Worm (Caenorhabditis elegans) whole organism, L1 larva: ENCODE results near the gene R02F2.8.

ENCODE experiments used
- C16A3.4 ChIP-seq: fragments of 150-350 bp; optimal IDR thresholded peaks from 2 replicates; lab custom pipeline; 2014; ENCODE audit warnings: missing biosample characterization, missing genetic modification characterization
- C34B4.2 ChIP-seq: sonication (generic microtip); optimal IDR thresholded peaks from 2 replicates; lab custom pipeline; 2017; ENCODE audit warnings: mild to moderate bottlenecking, missing genetic modification characterization, missing compliant biosample characterization
- aha-1 ChIP-seq: fragments of 150-350 bp; optimal IDR thresholded peaks from 2 replicates; lab custom pipeline; 2014; ENCODE audit warnings: missing biosample characterization, missing genetic modification characterization
- ama-1 ChIP-seq: fragments of 150-350 bp; optimal IDR thresholded peaks from 2 replicates; lab custom pipeline; 2014
- blmp-1 ChIP-seq: fragments of 150-350 bp; optimal IDR thresholded peaks from 2 replicates; lab custom pipeline; 2014; ENCODE audit warnings: missing biosample characterization, missing genetic modification characterization
- ceh-63 ChIP-seq: fragments of 200-800 bp; sonication (Bioruptor generic); optimal IDR thresholded peaks from 2 replicates; lab custom pipeline; 2018; ENCODE audit warnings: mild to moderate bottlenecking, missing genetic modification characterization, missing compliant biosample characterization
- ceh-8 ChIP-seq: fragments of 200-800 bp; sonication (Bioruptor generic); optimal IDR thresholded peaks from 2 replicates; lab custom pipeline; 2018; ENCODE audit warnings: mild to moderate bottlenecking, missing genetic modification characterization, moderate library complexity, missing compliant biosample characterization
- ceh-82 ChIP-seq, 3 experiments: fragments of 150-350 bp in 1 of 3; sonication (generic microtip) in 2 of 3; optimal IDR thresholded peaks; 2 replicates each; lab custom pipeline; 2014 to 2017; ENCODE audit warnings: missing biosample characterization in 3 of 3, missing genetic modification characterization in 3 of 3
- dpl-1 ChIP-seq, 3 experiments: fragments of 150-350 bp in 2 of 3; sonication (generic microtip) in 1 of 3; optimal IDR thresholded peaks; 2 replicates each; lab custom pipeline; 2014 to 2017; ENCODE audit warnings: missing biosample characterization in 3 of 3, missing genetic modification characterization in 3 of 3, missing genetic modification reagents in 3 of 3
- efl-1 ChIP-seq, 4 experiments: fragments of 150-350 bp; optimal IDR thresholded peaks in 3 of 4; peaks in 1 of 4; 1 replicate in 1 of 4; 2 replicates in 3 of 4; lab custom pipeline; 2014; ENCODE audit warnings: missing biosample characterization in 2 of 4, missing genetic modification characterization in 2 of 4, missing genetic modification reagents in 2 of 4
- egl-27 ChIP-seq, 2 experiments: fragments of 150-350 bp in 1 of 2; sonication (generic microtip); optimal IDR thresholded peaks; 3 replicates each; lab custom pipeline; 2017 to 2018; ENCODE audit warnings: missing biosample characterization in 2 of 2, missing genetic modification characterization in 2 of 2, missing genetic modification reagents in 2 of 2
- fkh-8 ChIP-seq: sonication (generic microtip); optimal IDR thresholded peaks from 2 replicates; lab custom pipeline; 2016; ENCODE audit warnings: mild to moderate bottlenecking, missing genetic modification characterization, missing compliant biosample characterization
- fos-1 ChIP-seq: fragments of 150-350 bp; optimal IDR thresholded peaks from 2 replicates; lab custom pipeline; 2014; ENCODE audit warnings: missing biosample characterization, missing genetic modification characterization
- hlh-17 ChIP-seq: fragments of 200-800 bp; sonication (Bioruptor generic); optimal IDR thresholded peaks from 2 replicates; lab custom pipeline; 2018; ENCODE audit warnings: missing genetic modification characterization, mild to moderate bottlenecking, missing compliant biosample characterization, moderate library complexity, borderline replicate concordance
- hlh-4 ChIP-seq: sonication (generic microtip); optimal IDR thresholded peaks from 2 replicates; lab custom pipeline; 2016; ENCODE audit warnings: mild to moderate bottlenecking, missing genetic modification characterization, missing compliant biosample characterization
- hpl-2 ChIP-seq: fragments of 150-350 bp; optimal IDR thresholded peaks from 2 replicates; lab custom pipeline; 2014; ENCODE audit warnings: missing biosample characterization, missing genetic modification reagents, missing genetic modification characterization
- irx-1 ChIP-seq: sonication (generic microtip); optimal IDR thresholded peaks from 2 replicates; lab custom pipeline; 2016; ENCODE audit warnings: missing genetic modification characterization, missing compliant biosample characterization
- isw-1 ChIP-seq: fragments of 200-800 bp; sonication (Bioruptor generic); IDR thresholded peaks from 2 replicates; pipeline ENCODE4 v1.3.6; 2022; ENCODE audit warnings: missing genetic modification characterization, missing compliant biosample characterization
- jun-1 ChIP-seq: fragments of 150-350 bp; optimal IDR thresholded peaks from 2 replicates; lab custom pipeline; 2014; ENCODE audit warnings: missing biosample characterization, missing genetic modification reagents, missing genetic modification characterization
- lin-13 ChIP-seq: fragments of 150-350 bp; optimal IDR thresholded peaks from 2 replicates; lab custom pipeline; 2014; ENCODE audit warnings: missing biosample characterization, missing genetic modification reagents, missing genetic modification characterization
- lin-15B ChIP-seq: fragments of 150-350 bp; sonication (generic microtip); optimal IDR thresholded peaks from 3 replicates; lab custom pipeline; 2014; ENCODE audit warnings: missing biosample characterization, missing genetic modification characterization
- mef-2 ChIP-seq: fragments of 150-350 bp; optimal IDR thresholded peaks from 2 replicates; lab custom pipeline; 2014; ENCODE audit warnings: missing biosample characterization, missing genetic modification characterization
- nhr-11 ChIP-seq: fragments of 150-350 bp; optimal IDR thresholded peaks from 2 replicates; lab custom pipeline; 2014; ENCODE audit warnings: missing biosample characterization, missing genetic modification characterization
- nhr-12 ChIP-seq: sonication (generic microtip); optimal IDR thresholded peaks from 2 replicates; lab custom pipeline; 2017; ENCODE audit warnings: missing biosample characterization, missing genetic modification characterization
- nhr-237 ChIP-seq: fragments of 150-350 bp; optimal IDR thresholded peaks from 2 replicates; lab custom pipeline; 2014; ENCODE audit warnings: missing biosample characterization, missing genetic modification characterization
- nhr-28 ChIP-seq: fragments of 150-350 bp; optimal IDR thresholded peaks from 2 replicates; lab custom pipeline; 2014; ENCODE audit warnings: missing biosample characterization, missing genetic modification characterization
- nhr-47 ChIP-seq: sonication (generic microtip); optimal IDR thresholded peaks from 2 replicates; lab custom pipeline; 2016; ENCODE audit warnings: mild to moderate bottlenecking, missing genetic modification characterization, moderate library complexity, missing compliant biosample characterization
- nhr-71 ChIP-seq: sonication (generic microtip); optimal IDR thresholded peaks from 2 replicates; lab custom pipeline; 2016; ENCODE audit warnings: mild to moderate bottlenecking, missing genetic modification characterization, moderate library complexity, missing compliant biosample characterization
- pag-3 ChIP-seq: sonication (generic microtip); optimal IDR thresholded peaks from 2 replicates; lab custom pipeline; 2017; ENCODE audit warnings: missing genetic modification characterization, mild to moderate bottlenecking, missing compliant biosample characterization, antibody characterized with exemption, borderline replicate concordance; ENCODE audit not compliant: insufficient read depth
- pax-3 ChIP-seq: fragments of 200-800 bp; sonication (Bioruptor generic); optimal IDR thresholded peaks from 2 replicates; lab custom pipeline; 2018; ENCODE audit warnings: mild to moderate bottlenecking, missing genetic modification characterization, moderate library complexity, missing compliant biosample characterization
- pqm-1 ChIP-seq: sonication (generic microtip); optimal IDR thresholded peaks from 3 replicates; lab custom pipeline; 2017; ENCODE audit warnings: missing biosample characterization, missing genetic modification characterization
- skn-1 ChIP-seq: fragments of 150-350 bp; optimal IDR thresholded peaks from 2 replicates; lab custom pipeline; 2014; ENCODE audit warnings: missing biosample characterization, missing genetic modification characterization
- snu-23 ChIP-seq: sonication (generic microtip); optimal IDR thresholded peaks from 2 replicates; lab custom pipeline; 2016; ENCODE audit warnings: missing genetic modification characterization, missing compliant biosample characterization
- sup-37 ChIP-seq: fragments of 200-800 bp; sonication (Bioruptor generic); optimal IDR thresholded peaks from 2 replicates; lab custom pipeline; 2018; ENCODE audit warnings: mild to moderate bottlenecking, missing genetic modification characterization, missing compliant biosample characterization
- tbx-2 ChIP-seq: sonication (generic microtip); optimal IDR thresholded peaks from 2 replicates; lab custom pipeline; 2016; ENCODE audit warnings: missing genetic modification characterization, missing compliant biosample characterization
- unc-86 ChIP-seq: sonication (generic microtip); optimal IDR thresholded peaks from 2 replicates; lab custom pipeline; 2016; ENCODE audit warnings: missing genetic modification characterization, missing compliant biosample characterization
- unc-98 ChIP-seq: fragments of 200-800 bp; sonication (Bioruptor generic); IDR thresholded peaks from 2 replicates; pipeline ENCODE4 v1.3.6; 2022; ENCODE audit warnings: missing genetic modification characterization, missing compliant biosample characterization
- xbp-1 ChIP-seq: sonication (generic microtip); optimal IDR thresholded peaks from 2 replicates; lab custom pipeline; 2016; ENCODE audit warnings: missing genetic modification characterization, missing compliant biosample characterization
- zip-4 ChIP-seq: fragments of 200-800 bp; sonication (Bioruptor generic); optimal IDR thresholded peaks from 2 replicates; lab custom pipeline; 2018; ENCODE audit warnings: mild to moderate bottlenecking, missing genetic modification characterization, moderate library complexity, missing compliant biosample characterization
- ztf-11 ChIP-seq, 2 experiments: sonication (generic microtip); optimal IDR thresholded peaks; 2 replicates each; lab custom pipeline; 2016 to 2017; ENCODE audit warnings: missing genetic modification characterization in 2 of 2, missing biosample characterization in 1 of 2, missing compliant biosample characterization in 1 of 2
- ztf-4 ChIP-seq: fragments of 150-350 bp; optimal IDR thresholded peaks from 2 replicates; lab custom pipeline; 2014; ENCODE audit warnings: missing biosample characterization, missing genetic modification characterization

Gene R02F2.8

ce11 chrIII:5504164-5504563, 9.1 kb upstream of the R02F2.8 start (continued):
- TF ChIP-seq fkh-8 (tag; lab: Kevin White, UChicago) (peak; percentile 48), C16A3.4 (tag; lab: Kevin White, UChicago) (peak; percentile 13), ztf-4 (tag; lab: Kevin White, UChicago) (peak; percentile 52), jun-1 (tag; lab: Kevin White, UChicago) (peak; percentile 61), snu-23 (GFP tag; lab: Kevin White, UChicago) (peak; percentile 77), nhr-12 (tag; lab: Kevin White, UChicago) (no peak), nhr-237 (peak; percentile 54), hpl-2 (GFP tag; lab: Kevin White, UChicago) (no peak), irx-1 (tag; lab: Kevin White, UChicago) (peak; percentile 41), ceh-82 (tag; optimal IDR thresholded peaks at IDR 0.05; lab: Kevin White, UChicago) (peak; percentile 26 to 64 (median 55)), lin-15B (tag; lab: Kevin White, UChicago) (no peak), ztf-11 (tag; optimal IDR thresholded peaks at IDR 0.05; lab: Kevin White, UChicago) (no peak), pag-3 (no peak), aha-1 (tag; lab: Kevin White, UChicago) (no peak), unc-86 (tag; lab: Kevin White, UChicago) (no peak), blmp-1 (tag; lab: Kevin White, UChicago) (peak; percentile 83), skn-1 (peak; percentile 46), nhr-71 (tag; lab: Kevin White, UChicago) (peak; percentile 77), ama-1 (peak; percentile 91), mef-2 (tag; lab: Kevin White, UChicago) (no peak), unc-98 (GFP tag; lab: Robert Waterston, UW) (no peak), fos-1 (tag; lab: Kevin White, UChicago) (peak; percentile 61), hlh-4 (tag; lab: Kevin White, UChicago) (no peak), nhr-11 (tag; lab: Kevin White, UChicago) (no peak), efl-1 (optimal IDR thresholded peaks at IDR 0.05; lab: Kevin White, UChicago) (peak; percentile 62), efl-1 (GFP tag; optimal IDR thresholded peaks at IDR 0.05 in 1 of 2; lab: Kevin White, UChicago) (peak; percentile 57 to 96), egl-27 (tag; optimal IDR thresholded peaks at IDR 0.05; lab: Kevin White, UChicago) (no peak), isw-1 (GFP tag; lab: Robert Waterston, UW) (no peak), zip-4 (GFP tag; lab: Kevin White, UChicago) (no peak), lin-13 (GFP tag; lab: Kevin White, UChicago) (peak; percentile 54), tbx-2 (tag; lab: Kevin White, UChicago) (no peak), C34B4.2 (tag; lab: Kevin White, UChicago) (no peak)

ce11 chrIII:5503669-5504068, 8.6 kb upstream of the R02F2.8 start:
- peak in 1 of 3 experiments; percentile 28 for TF ChIP-seq dpl-1 (GFP tag; optimal IDR thresholded peaks at IDR 0.05; lab: Kevin White, UChicago)
- no peak for TF ChIP-seq aha-1 (tag; lab: Kevin White, UChicago)
- TF ChIP-seq xbp-1 (tag; lab: Kevin White, UChicago), result no peak
- no peak for TF ChIP-seq ceh-63 (GFP tag; lab: Kevin White, UChicago)
- TF ChIP-seq nhr-47 (tag; lab: Kevin White, UChicago), result no peak
- no peak for TF ChIP-seq ceh-8 (GFP tag; lab: Kevin White, UChicago)
- no peak for TF ChIP-seq hpl-2 (GFP tag; lab: Kevin White, UChicago)
- TF ChIP-seq pqm-1 (tag; lab: Kevin White, UChicago), result no peak
- no peak for TF ChIP-seq efl-1 (optimal IDR thresholded peaks at IDR 0.05; lab: Kevin White, UChicago)
- peak; percentile 24 to 93 for TF ChIP-seq efl-1 (GFP tag; optimal IDR thresholded peaks at IDR 0.05 in 1 of 2; lab: Kevin White, UChicago)
- TF ChIP-seq pax-3 (tag; lab: Kevin White, UChicago), result no peak
- no peak for TF ChIP-seq nhr-28
- no peak for TF ChIP-seq fkh-8 (tag; lab: Kevin White, UChicago)
- TF ChIP-seq sup-37 (GFP tag; lab: Kevin White, UChicago), result no peak
- no peak for TF ChIP-seq hlh-17 (GFP tag; lab: Kevin White, UChicago)
